Worm (Caenorhabditis elegans) whole organism, L3 larva: ENCODE data around the gene gab-1.

Source experiments
- ZK546.5 ChIP-seq: sonication (generic microtip); optimal IDR thresholded peaks from 2 replicates; lab custom pipeline; 2017; ENCODE audit warnings: missing biosample characterization, missing genetic modification characterization
- nhr-12 ChIP-seq: fragments of 150-350 bp; optimal IDR thresholded peaks from 2 replicates; lab custom pipeline; 2014; ENCODE audit warnings: missing biosample characterization, missing genetic modification characterization
- nhr-23 ChIP-seq: fragments of 150-350 bp; optimal IDR thresholded peaks from 2 replicates; lab custom pipeline; 2014; ENCODE audit warnings: missing biosample characterization, missing genetic modification reagents, missing genetic modification characterization
- nhr-25 ChIP-seq: sonication (generic microtip); optimal IDR thresholded peaks from 2 replicates; lab custom pipeline; 2017; ENCODE audit warnings: missing biosample characterization, missing genetic modification characterization
- nhr-76 ChIP-seq: fragments of 150-350 bp; sonication (generic microtip); optimal IDR thresholded peaks from 5 replicates; lab custom pipeline; 2014; ENCODE audit warnings: missing biosample characterization, missing genetic modification characterization
- nhr-77 ChIP-seq: fragments of 150-350 bp; optimal IDR thresholded peaks from 2 replicates; lab custom pipeline; 2014; ENCODE audit warnings: missing biosample characterization, missing genetic modification characterization
- snpc-4 ChIP-seq: fragments of 150-350 bp; optimal IDR thresholded peaks from 2 replicates; lab custom pipeline; 2014; ENCODE audit warnings: missing biosample characterization, missing genetic modification characterization
- unc-39 ChIP-seq: sonication (generic microtip); optimal IDR thresholded peaks from 4 replicates; lab custom pipeline; 2017; ENCODE audit warnings: missing biosample characterization, missing genetic modification characterization
- zag-1 ChIP-seq: fragments of 150-350 bp; optimal IDR thresholded peaks from 2 replicates; lab custom pipeline; 2014; ENCODE audit warnings: missing biosample characterization, missing genetic modification characterization
- ztf-11 ChIP-seq: fragments of 150-350 bp; optimal IDR thresholded peaks from 2 replicates; lab custom pipeline; 2014; ENCODE audit warnings: missing biosample characterization, missing genetic modification characterization
- ztf-4 ChIP-seq: fragments of 150-350 bp; optimal IDR thresholded peaks from 2 replicates; lab custom pipeline; 2014; ENCODE audit warnings: missing biosample characterization, missing genetic modification characterization

ce11 chrIII:12746369-12746855 lies 33.1 kb downstream of the gab-1 start, which contains the start of gene Y111B2A.21:
- TF ChIP-seq nhr-76 (no peak), unc-39 (tag; lab: Kevin White, UChicago) (no peak), snpc-4 (tag; lab: Kevin White, UChicago) (no peak), ztf-4 (tag; lab: Kevin White, UChicago) (no peak), nhr-12 (no peak), ztf-11 (tag; lab: Kevin White, UChicago) (no peak), nhr-23 (no peak), nhr-25 (tag; lab: Kevin White, UChicago) (no peak), ZK546.5 (no peak), nhr-77 (tag; lab: Kevin White, UChicago) (no peak), zag-1 (no peak)
